Fruit fly (Drosophila melanogaster) whole organism: ENCODE data around the gene ScsbetaG.

Experiments
- CG8478 ChIP-seq: fragments of >200 bp; optimal IDR thresholded peaks from 2 replicates; lab custom pipeline; 2018; ENCODE audit warnings: inconsistent platforms
- EcR ChIP-seq, 2 experiments: fragments of >200 bp; optimal IDR thresholded peaks; 2 replicates each; lab custom pipeline; 2017; ENCODE audit warnings: missing biosample characterization in 2 of 2, missing genetic modification characterization in 2 of 2, missing genetic modification reagents in 2 of 2
- pan ChIP-seq: fragments of >200 bp; optimal IDR thresholded peaks from 2 replicates; lab custom pipeline; 2017
- psq ChIP-seq: fragments of >200 bp; optimal IDR thresholded peaks from 2 replicates; lab custom pipeline; 2017

dm6 chr3L:5563309-5564182 lies at the start of gene ScsbetaG, which contains the start of gene Sras:
- no peak for TF ChIP-seq EcR (GFP tag; optimal IDR thresholded peaks at IDR 0.05; lab: Kevin White, UChicago)
- TF ChIP-seq CG8478 (lab: Kevin White, UChicago): no peak
- TF ChIP-seq psq (lab: Kevin White, UChicago): no peak
- TF ChIP-seq pan (lab: Kevin White, UChicago): no peak
